Worm (Caenorhabditis elegans) whole organism, midembryonic: ENCODE measurements around the gene F32A5.4.

ENCODE experiments used
- T22C8.4 ChIP-seq: fragments of 200-800 bp; sonication (Bioruptor generic); IDR thresholded peaks from 2 replicates; pipeline ENCODE4 v1.3.6; 2022; ENCODE audit warnings: missing genetic modification characterization, missing compliant biosample characterization
- flt-1 ChIP-seq: fragments of 200-800 bp; sonication (Bioruptor generic); IDR thresholded peaks from 2 replicates; pipeline ENCODE4 v1.3.6; 2022; ENCODE audit warnings: missing genetic modification characterization, missing compliant biosample characterization
- ref-1 ChIP-seq: fragments of 200-800 bp; sonication (Bioruptor generic); conservative IDR thresholded peaks from 2 replicates; pipeline ENCODE4 v1.3.6; 2022; ENCODE audit warnings: missing genetic modification reagents, missing genetic modification characterization, missing compliant biosample characterization
- tab-1 ChIP-seq: fragments of 200-800 bp; sonication (Bioruptor generic); IDR thresholded peaks from 2 replicates; pipeline ENCODE4 v1.3.6; 2022; ENCODE audit warnings: missing genetic modification characterization, missing compliant biosample characterization
- ztf-29 ChIP-seq: fragments of 200-800 bp; sonication (Bioruptor generic); IDR thresholded peaks from 2 replicates; pipeline ENCODE4 v1.3.6; 2022; ENCODE audit warnings: missing genetic modification reagents, missing genetic modification characterization, missing compliant biosample characterization

- TF ChIP-seq tab-1 (no peak), ztf-29 (GFP tag; lab: Robert Waterston, UW) (no peak), T22C8.4 (GFP tag; lab: Robert Waterston, UW) (no peak), ref-1 (no peak), flt-1 (GFP tag; lab: Robert Waterston, UW) (no peak)
Measured at ce11 chrII:7197434-7197833, 31.5 kb upstream of the F32A5.4 start.
